Worm (Caenorhabditis elegans) whole organism, L4 larva: ENCODE results near the gene cnk-1.

Source experiments
- Y75B8A.6 ChIP-seq: fragments of 200-800 bp; sonication (Bioruptor generic); IDR thresholded peaks from 2 replicates; pipeline ENCODE4 v1.3.6; 2022; ENCODE audit warnings: missing genetic modification reagents, missing genetic modification characterization, missing compliant biosample characterization
- ZK337.2 ChIP-seq: fragments of 200-800 bp; sonication (Bioruptor generic); IDR thresholded peaks from 2 replicates; pipeline ENCODE4 v1.3.6; 2022; ENCODE audit warnings: missing genetic modification reagents, missing genetic modification characterization, missing compliant biosample characterization
- arid-1 ChIP-seq: fragments of 200-800 bp; sonication (Bioruptor generic); conservative IDR thresholded peaks from 2 replicates; pipeline ENCODE4 v1.3.6; 2022; ENCODE audit warnings: missing genetic modification reagents, missing genetic modification characterization, missing compliant biosample characterization
- ceh-28 ChIP-seq: fragments of 150-350 bp; optimal IDR thresholded peaks from 2 replicates; lab custom pipeline; 2014; ENCODE audit warnings: missing biosample characterization, missing genetic modification reagents, missing genetic modification characterization
- ceh-82 ChIP-seq: sonication (generic microtip); optimal IDR thresholded peaks from 2 replicates; lab custom pipeline; 2017; ENCODE audit warnings: missing biosample characterization, missing genetic modification characterization
- lin-15B ChIP-seq: fragments of 150-350 bp; sonication (generic microtip); optimal IDR thresholded peaks from 3 replicates; lab custom pipeline; 2014; ENCODE audit warnings: missing biosample characterization, missing genetic modification characterization
- nhr-11 ChIP-seq: fragments of 150-350 bp; optimal IDR thresholded peaks from 2 replicates; lab custom pipeline; 2014; ENCODE audit warnings: missing biosample characterization, missing genetic modification characterization
- nhr-77 ChIP-seq: fragments of 150-350 bp; optimal IDR thresholded peaks from 2 replicates; lab custom pipeline; 2014; ENCODE audit warnings: missing biosample characterization, missing genetic modification characterization
- pha-4 ChIP-seq, 2 experiments: fragments of 150-350 bp in 1 of 2; fragments of 200-800 bp in 1 of 2; sonication (Bioruptor generic) in 1 of 2; IDR thresholded peaks in 1 of 2; optimal IDR thresholded peaks in 1 of 2; 2 replicates each; pipeline versions ENCODE4 v1.3.6 to Lab custom; 2014 to 2022; ENCODE audit warnings: missing genetic modification characterization in 2 of 2, missing genetic modification reagents in 2 of 2, missing biosample characterization in 1 of 2, missing compliant biosample characterization in 1 of 2
- snpc-4 ChIP-seq: fragments of 150-350 bp; optimal IDR thresholded peaks from 2 replicates; lab custom pipeline; 2014; ENCODE audit warnings: missing biosample characterization, missing genetic modification characterization
- zag-1 ChIP-seq: fragments of 150-350 bp; optimal IDR thresholded peaks from 2 replicates; lab custom pipeline; 2014; ENCODE audit warnings: missing biosample characterization, missing genetic modification characterization
- zip-11 ChIP-seq: fragments of 200-800 bp; sonication (Bioruptor generic); IDR thresholded peaks from 2 replicates; pipeline ENCODE4 v1.3.6; 2022; ENCODE audit warnings: missing genetic modification characterization, missing compliant biosample characterization

- no peak for TF ChIP-seq snpc-4 (tag; lab: Kevin White, UChicago)
- TF ChIP-seq zip-11 (GFP tag; lab: Robert Waterston, UW) = no peak
- no peak for TF ChIP-seq zag-1 (tag; lab: Kevin White, UChicago)
- no peak for TF ChIP-seq lin-15B
- no peak for TF ChIP-seq nhr-11 (tag; lab: Kevin White, UChicago)
- TF ChIP-seq ceh-28 (tag; lab: Kevin White, UChicago) = no peak
- TF ChIP-seq ceh-82 (tag; lab: Kevin White, UChicago) = no peak
- no peak for TF ChIP-seq Y75B8A.6 (GFP tag; lab: Robert Waterston, UW)
- no peak for TF ChIP-seq pha-4 (GFP tag; IDR thresholded peaks at IDR 0.05; lab: Robert Waterston, UW)
- no peak for TF ChIP-seq pha-4 (tag; optimal IDR thresholded peaks at IDR 0.05; lab: Kevin White, UChicago)
- TF ChIP-seq ZK337.2 = no peak
- TF ChIP-seq arid-1 (GFP tag; lab: Robert Waterston, UW) = no peak
- no peak for TF ChIP-seq nhr-77 (tag; lab: Kevin White, UChicago)
These were observed 34.7 kb upstream of the cnk-1 start for ce11 chrIII:10236291-10236871.
